Fruit fly (Drosophila melanogaster): Measurements from ENCODE around the gene CG34283.

The CG34283 gene

dm6 chr3R:18743270-18743922 lies 21.0 kb upstream of the CG34283 start, which contains the start of gene Mekk1:
TSS of gene Mekk1 (minus strand) at chr3R:18743594.
- no peak for TF ChIP-seq CG9948 (tag; optimal IDR thresholded peaks at IDR 0.05)
- no peak for TF ChIP-seq CG10348 (GFP tag; IDR thresholded peaks at IDR 0.05)
- TF ChIP-seq CG14655 (GFP tag; optimal IDR thresholded peaks at IDR 0.05) = no peak
- TF ChIP-seq CG17806 (tag; optimal IDR thresholded peaks at IDR 0.05) = peak; percentile 9
- peak; percentile 11; the same call in 1 of the 2 replicates for TF ChIP-seq CG32121 (GFP tag; IDR thresholded peaks at IDR 0.05)
- TF ChIP-seq CG13204 (GFP tag; optimal IDR thresholded peaks at IDR 0.05) = no peak
- TF ChIP-seq D1 (tag; optimal IDR thresholded peaks at IDR 0.05) = no peak
- peak; percentile 26 for TF ChIP-seq CG34367 (tag; optimal IDR thresholded peaks at IDR 0.05)
- no peak for TF ChIP-seq Ets98B (GFP tag; IDR thresholded peaks at IDR 0.05)
- TF ChIP-seq fd96Ca (GFP tag; IDR thresholded peaks at IDR 0.05) = no peak
- TF ChIP-seq CG15710 (tag; optimal IDR thresholded peaks at IDR 0.05) = peak; percentile 45
- TF ChIP-seq gl (tag; optimal IDR thresholded peaks at IDR 0.05) = peak; percentile 64
- peak; percentile 38 for TF ChIP-seq Snoo (tag; optimal IDR thresholded peaks at IDR 0.05)
- no peak for TF ChIP-seq CG4496 (GFP tag; IDR thresholded peaks at IDR 0.05)
- peak; percentile 43 for TF ChIP-seq Pif1B (GFP tag; optimal IDR thresholded peaks at IDR 0.05)
- no peak for TF ChIP-seq rn (GFP tag; IDR thresholded peaks at IDR 0.05)
- TF ChIP-seq CG8159 (tag; optimal IDR thresholded peaks at IDR 0.05) = peak; percentile 91
- no peak for TF ChIP-seq EcR (GFP tag; optimal IDR thresholded peaks at IDR 0.05)
- TF ChIP-seq CG12605 (GFP tag; IDR thresholded peaks at IDR 0.05) = peak; percentile 35; the same call in 1 of the 2 replicates
- TF ChIP-seq CG8301 (tag; optimal IDR thresholded peaks at IDR 0.05) = no peak
- no peak for TF ChIP-seq Pif1A (GFP tag; optimal IDR thresholded peaks at IDR 0.05)

dm6 chr3R:18742358-18743269 lies 20.2 kb upstream of the CG34283 start:
- TF ChIP-seq CG17806 (tag; optimal IDR thresholded peaks at IDR 0.05) = peak; percentile 30
- TF ChIP-seq CG8301 (tag; optimal IDR thresholded peaks at IDR 0.05) = peak; percentile 56
- TF ChIP-seq CG10348 (GFP tag; IDR thresholded peaks at IDR 0.05) = no peak
- TF ChIP-seq Pif1B (GFP tag; optimal IDR thresholded peaks at IDR 0.05) = peak; percentile 57
- TF ChIP-seq fd96Ca (GFP tag; IDR thresholded peaks at IDR 0.05) = no peak
- peak; percentile 62 for TF ChIP-seq CG13204 (GFP tag; optimal IDR thresholded peaks at IDR 0.05)
- no peak for TF ChIP-seq EcR (GFP tag; optimal IDR thresholded peaks at IDR 0.05)
- no peak for TF ChIP-seq gl (tag; optimal IDR thresholded peaks at IDR 0.05)
- peak; percentile 19; the same call in 1 of the 2 replicates for TF ChIP-seq CG32121 (GFP tag; IDR thresholded peaks at IDR 0.05)
- TF ChIP-seq CG4496 (GFP tag; IDR thresholded peaks at IDR 0.05) = peak; percentile 62; the same call in 2 of the 3 replicates
- no peak for TF ChIP-seq CG12605 (GFP tag; IDR thresholded peaks at IDR 0.05)
- peak; percentile 46 for TF ChIP-seq Pif1A (GFP tag; optimal IDR thresholded peaks at IDR 0.05)
- no peak for TF ChIP-seq CG8159 (tag; optimal IDR thresholded peaks at IDR 0.05)
- TF ChIP-seq CG9948 (tag; optimal IDR thresholded peaks at IDR 0.05) = no peak
- no peak for TF ChIP-seq Snoo (tag; optimal IDR thresholded peaks at IDR 0.05)
- TF ChIP-seq CG14655 (GFP tag; optimal IDR thresholded peaks at IDR 0.05) = peak; percentile 71
- TF ChIP-seq D1 (tag; optimal IDR thresholded peaks at IDR 0.05) = peak; percentile 37
- TF ChIP-seq CG34367 (tag; optimal IDR thresholded peaks at IDR 0.05) = no peak
- peak; percentile 34; the same call in 1 of the 2 replicates for TF ChIP-seq rn (GFP tag; IDR thresholded peaks at IDR 0.05)
- no peak for TF ChIP-seq CG15710 (tag; optimal IDR thresholded peaks at IDR 0.05)
- peak; percentile 44 for TF ChIP-seq Ets98B (GFP tag; IDR thresholded peaks at IDR 0.05)

dm6 chr3R:18741844-18742187 lies 19.4 kb upstream of the CG34283 start:
- TF ChIP-seq Ets98B (GFP tag; IDR thresholded peaks at IDR 0.05) (no peak), fd96Ca (GFP tag; IDR thresholded peaks at IDR 0.05) (no peak), CG34367 (tag; optimal IDR thresholded peaks at IDR 0.05) (no peak), Snoo (tag; optimal IDR thresholded peaks at IDR 0.05) (no peak), EcR (GFP tag; optimal IDR thresholded peaks at IDR 0.05) (no peak), CG32121 (GFP tag; IDR thresholded peaks at IDR 0.05) (no peak), gl (tag; optimal IDR thresholded peaks at IDR 0.05) (no peak), CG8301 (tag; optimal IDR thresholded peaks at IDR 0.05) (no peak), CG14655 (GFP tag; optimal IDR thresholded peaks at IDR 0.05) (no peak), CG4496 (GFP tag; IDR thresholded peaks at IDR 0.05) (no peak), CG17806 (tag; optimal IDR thresholded peaks at IDR 0.05) (no peak), Pif1B (GFP tag; optimal IDR thresholded peaks at IDR 0.05) (no peak), CG8159 (tag; optimal IDR thresholded peaks at IDR 0.05) (no peak), CG15710 (tag; optimal IDR thresholded peaks at IDR 0.05) (no peak), D1 (tag; optimal IDR thresholded peaks at IDR 0.05) (no peak), Pif1A (GFP tag; optimal IDR thresholded peaks at IDR 0.05) (no peak)

- TF ChIP-seq CG15710 (tag; optimal IDR thresholded peaks at IDR 0.05) = peak; percentile 87
- TF ChIP-seq CG17806 (tag; optimal IDR thresholded peaks at IDR 0.05) = peak; percentile 90
- TF ChIP-seq D1 (tag; optimal IDR thresholded peaks at IDR 0.05) = peak; percentile 70
- TF ChIP-seq CG32121 (GFP tag; IDR thresholded peaks at IDR 0.05) = peak; percentile 90
- TF ChIP-seq CG8159 (tag; optimal IDR thresholded peaks at IDR 0.05) = peak; percentile 87
- peak; percentile 91 for TF ChIP-seq CG12605 (GFP tag; IDR thresholded peaks at IDR 0.05)
- peak; percentile 45; the same call in 1 of the 2 replicates for TF ChIP-seq CG10348 (GFP tag; IDR thresholded peaks at IDR 0.05)
- TF ChIP-seq Ets98B (GFP tag; IDR thresholded peaks at IDR 0.05) = peak; percentile 94
- peak; percentile 95 for TF ChIP-seq Snoo (tag; optimal IDR thresholded peaks at IDR 0.05)
- peak; percentile 93 for TF ChIP-seq Pif1B (GFP tag; optimal IDR thresholded peaks at IDR 0.05)
- peak; percentile 90 for TF ChIP-seq Pif1A (GFP tag; optimal IDR thresholded peaks at IDR 0.05)
- peak; percentile 79 for TF ChIP-seq rn (GFP tag; IDR thresholded peaks at IDR 0.05)
- TF ChIP-seq CG9948 (tag; optimal IDR thresholded peaks at IDR 0.05) = peak; percentile 88
- TF ChIP-seq CG14655 (GFP tag; optimal IDR thresholded peaks at IDR 0.05) = peak; percentile 96
- TF ChIP-seq CG8301 (tag; optimal IDR thresholded peaks at IDR 0.05) = peak; percentile 95
- TF ChIP-seq CG13204 (GFP tag; optimal IDR thresholded peaks at IDR 0.05) = peak; percentile 74
- TF ChIP-seq CG34367 (tag; optimal IDR thresholded peaks at IDR 0.05) = peak; percentile 83
- peak; percentile 71 for TF ChIP-seq gl (tag; optimal IDR thresholded peaks at IDR 0.05)
- TF ChIP-seq CG4496 (GFP tag; IDR thresholded peaks at IDR 0.05) = peak; percentile 96
- peak; percentile 79; the same call in 2 of the 3 replicates for TF ChIP-seq fd96Ca (GFP tag; IDR thresholded peaks at IDR 0.05)
- TF ChIP-seq EcR (GFP tag; optimal IDR thresholded peaks at IDR 0.05) = no peak
Measured at dm6 chr3R:18741027-18741843, 18.8 kb upstream of the CG34283 start.
